Worm (Caenorhabditis elegans) whole organism, young adult: ENCODE data around the gene C33G3.5.

Experiments
- B0035.1 ChIP-seq: sonication (generic microtip); optimal IDR thresholded peaks from 2 replicates; lab custom pipeline; 2016; ENCODE audit warnings: missing genetic modification characterization, mild to moderate bottlenecking, missing compliant biosample characterization, missing genotype, missing genetic modification reagents
- B0261.1 ChIP-seq: sonication (generic microtip); optimal IDR thresholded peaks from 2 replicates; lab custom pipeline; 2016; ENCODE audit warnings: mild to moderate bottlenecking, missing genetic modification characterization, moderate library complexity, missing compliant biosample characterization
- B0336.3 ChIP-seq: fragments of 200-800 bp; sonication (Bioruptor generic); IDR thresholded peaks from 2 replicates; pipeline ENCODE4 v1.3.6; 2022; ENCODE audit warnings: missing genetic modification characterization, missing compliant biosample characterization
- C17E4.6 ChIP-seq: fragments of 200-800 bp; sonication (Bioruptor generic); IDR thresholded peaks from 2 replicates; pipeline ENCODE4 v1.3.6; 2022; ENCODE audit warnings: missing genetic modification reagents, missing genetic modification characterization, missing compliant biosample characterization
- D2030.7 ChIP-seq: fragments of 200-800 bp; sonication (Bioruptor generic); IDR thresholded peaks from 2 replicates; pipeline ENCODE4 v1.3.6; 2022; ENCODE audit warnings: missing genetic modification reagents, missing genetic modification characterization, missing compliant biosample characterization
- F23B12.7 ChIP-seq: sonication (generic microtip); optimal IDR thresholded peaks from 2 replicates; lab custom pipeline; 2017; ENCODE audit warnings: missing genetic modification characterization, mild to moderate bottlenecking, missing compliant biosample characterization, antibody characterized with exemption, moderate library complexity; ENCODE audit not compliant: insufficient read depth
- F33H1.4 ChIP-seq: fragments of 200-800 bp; sonication (Bioruptor generic); IDR thresholded peaks from 2 replicates; pipeline ENCODE4 v1.3.6; 2022; ENCODE audit warnings: missing genetic modification reagents, missing genetic modification characterization, missing compliant biosample characterization
- F55B11.4 ChIP-seq: sonication (generic microtip); optimal IDR thresholded peaks from 2 replicates; lab custom pipeline; 2016; ENCODE audit warnings: missing compliant biosample characterization, missing genetic modification characterization, borderline replicate concordance; ENCODE audit not compliant: insufficient read depth
- F57A8.1 ChIP-seq: fragments of 200-800 bp; sonication (Bioruptor generic); optimal IDR thresholded peaks from 2 replicates; lab custom pipeline; 2018; ENCODE audit warnings: mild to moderate bottlenecking, missing genetic modification characterization, moderate library complexity, missing compliant biosample characterization
- K11D2.4 ChIP-seq: fragments of 200-800 bp; sonication (Bioruptor generic); IDR thresholded peaks from 2 replicates; pipeline ENCODE4 v1.3.6; 2022; ENCODE audit warnings: missing genetic modification reagents, missing genetic modification characterization, missing compliant biosample characterization
- T26A5.8 ChIP-seq: sonication (generic microtip); optimal IDR thresholded peaks from 2 replicates; lab custom pipeline; 2016; ENCODE audit warnings: missing genetic modification characterization, missing compliant biosample characterization
- Y67H2A.10 ChIP-seq: fragments of 200-800 bp; sonication (Bioruptor generic); conservative IDR thresholded peaks from 2 replicates; pipeline ENCODE4 v1.3.6; 2022; ENCODE audit warnings: missing genetic modification reagents, missing genetic modification characterization, missing compliant biosample characterization
- ZK185.1 ChIP-seq: sonication (generic microtip); optimal IDR thresholded peaks from 2 replicates; lab custom pipeline; 2016; ENCODE audit warnings: mild to moderate bottlenecking, missing genetic modification characterization, missing compliant biosample characterization; ENCODE audit not compliant: poor library complexity, severe bottlenecking
- attf-3 ChIP-seq: fragments of 200-800 bp; sonication (Bioruptor generic); conservative IDR thresholded peaks from 2 replicates; pipeline ENCODE4 v1.3.6; 2022; ENCODE audit warnings: missing genetic modification reagents, missing genetic modification characterization, missing compliant biosample characterization
- ccch-3 ChIP-seq: fragments of 200-800 bp; sonication (Bioruptor generic); optimal IDR thresholded peaks from 2 replicates; lab custom pipeline; 2018; ENCODE audit warnings: mild to moderate bottlenecking, missing genetic modification characterization, missing compliant biosample characterization
- cebp-2 ChIP-seq: fragments of 200-800 bp; sonication (Bioruptor generic); IDR thresholded peaks from 2 replicates; pipeline ENCODE4 v1.3.6; 2022; ENCODE audit warnings: missing genetic modification characterization, missing compliant biosample characterization
- ceh-27 ChIP-seq: fragments of 200-800 bp; sonication (Bioruptor generic); optimal IDR thresholded peaks from 2 replicates; lab custom pipeline; 2018; ENCODE audit warnings: mild to moderate bottlenecking, missing genetic modification characterization, moderate library complexity, missing compliant biosample characterization
- ceh-40 ChIP-seq: fragments of 200-800 bp; sonication (Bioruptor generic); IDR thresholded peaks from 2 replicates; pipeline ENCODE4 v1.3.6; 2022; ENCODE audit warnings: missing genetic modification characterization, missing compliant biosample characterization
- ceh-58 ChIP-seq: fragments of 200-800 bp; sonication (Bioruptor generic); IDR thresholded peaks from 2 replicates; pipeline ENCODE4 v1.3.6; 2022; ENCODE audit warnings: missing genetic modification characterization, missing compliant biosample characterization
- dpl-1 ChIP-seq: fragments of 150-350 bp; optimal IDR thresholded peaks from 2 replicates; lab custom pipeline; 2014; ENCODE audit warnings: missing biosample characterization, missing genetic modification reagents, missing genetic modification characterization
- egl-18 ChIP-seq: fragments of 200-800 bp; sonication (Bioruptor generic); IDR thresholded peaks from 2 replicates; pipeline ENCODE4 v1.3.6; 2022; ENCODE audit warnings: missing genetic modification reagents, missing genetic modification characterization, missing compliant biosample characterization
- egl-44 ChIP-seq: fragments of 200-800 bp; sonication (Bioruptor generic); IDR thresholded peaks from 2 replicates; pipeline ENCODE4 v1.3.6; 2022; ENCODE audit warnings: missing genetic modification reagents, missing genetic modification characterization, missing compliant biosample characterization
- ets-4 ChIP-seq: fragments of 200-800 bp; sonication (Bioruptor generic); optimal IDR thresholded peaks from 2 replicates; lab custom pipeline; 2018; ENCODE audit warnings: mild to moderate bottlenecking, missing genetic modification characterization, missing compliant biosample characterization
- hlh-12 ChIP-seq: sonication (generic microtip); optimal IDR thresholded peaks from 2 replicates; lab custom pipeline; 2016; ENCODE audit warnings: missing genetic modification characterization, missing compliant biosample characterization
- hrde-1 ChIP-seq: sonication (generic microtip); optimal IDR thresholded peaks from 2 replicates; lab custom pipeline; 2016; ENCODE audit warnings: missing genetic modification characterization, mild to moderate bottlenecking, missing compliant biosample characterization, moderate library complexity, missing genotype, missing genetic modification reagents, borderline replicate concordance
- hsf-1 ChIP-seq: fragments of 200-800 bp; sonication (Bioruptor generic); IDR thresholded peaks from 2 replicates; pipeline ENCODE4 v1.3.6; 2022; ENCODE audit warnings: missing genetic modification reagents, missing genetic modification characterization, missing compliant biosample characterization
- lin-26 ChIP-seq: fragments of 200-800 bp; sonication (Bioruptor generic); IDR thresholded peaks from 2 replicates; pipeline ENCODE4 v1.3.6; 2022; ENCODE audit warnings: missing genetic modification reagents, missing genetic modification characterization, missing compliant biosample characterization
- lir-1 ChIP-seq: fragments of 200-800 bp; sonication (Bioruptor generic); conservative IDR thresholded peaks from 2 replicates; pipeline ENCODE4 v1.3.6; 2022; ENCODE audit warnings: missing genetic modification reagents, missing genetic modification characterization, missing compliant biosample characterization
- lsy-27 ChIP-seq: sonication (generic microtip); optimal IDR thresholded peaks from 2 replicates; lab custom pipeline; 2017; ENCODE audit warnings: missing genetic modification characterization, mild to moderate bottlenecking, missing compliant biosample characterization, antibody characterized with exemption, missing genotype, borderline replicate concordance; ENCODE audit not compliant: insufficient read depth
- madf-3 ChIP-seq: fragments of 200-800 bp; sonication (Bioruptor generic); IDR thresholded peaks from 2 replicates; pipeline ENCODE4 v1.3.6; 2022; ENCODE audit warnings: missing genetic modification reagents, missing genetic modification characterization, missing compliant biosample characterization
- madf-6 ChIP-seq: fragments of 200-800 bp; sonication (Bioruptor generic); IDR thresholded peaks from 2 replicates; pipeline ENCODE4 v1.3.6; 2022; ENCODE audit warnings: missing genetic modification reagents, missing genetic modification characterization, missing compliant biosample characterization
- madf-8 ChIP-seq: fragments of 200-800 bp; sonication (Bioruptor generic); conservative IDR thresholded peaks from 2 replicates; pipeline ENCODE4 v1.3.6; 2022; ENCODE audit warnings: missing genetic modification reagents, missing genetic modification characterization, missing compliant biosample characterization
- mes-4 ChIP-seq: sonication (generic microtip); optimal IDR thresholded peaks from 2 replicates; lab custom pipeline; 2016; ENCODE audit warnings: missing genotype, missing genetic modification characterization, missing compliant biosample characterization
- mxl-1 ChIP-seq: sonication (generic microtip); optimal IDR thresholded peaks from 2 replicates; lab custom pipeline; 2016; ENCODE audit warnings: missing genetic modification characterization, missing compliant biosample characterization
- nfya-1 ChIP-seq: sonication (generic microtip); optimal IDR thresholded peaks from 2 replicates; lab custom pipeline; 2017; ENCODE audit warnings: antibody characterized with exemption, missing compliant biosample characterization, missing genetic modification characterization, borderline replicate concordance; ENCODE audit not compliant: insufficient read depth
- nfya-2 ChIP-seq: fragments of 200-800 bp; sonication (Bioruptor generic); IDR thresholded peaks from 2 replicates; pipeline ENCODE4 v1.3.6; 2022; ENCODE audit warnings: missing genetic modification reagents, missing genetic modification characterization, missing compliant biosample characterization
- nhr-179 ChIP-seq: sonication (generic microtip); optimal IDR thresholded peaks from 2 replicates; lab custom pipeline; 2016; ENCODE audit warnings: mild to moderate bottlenecking, missing genetic modification characterization, missing compliant biosample characterization
- nhr-90 ChIP-seq: sonication (generic microtip); optimal IDR thresholded peaks from 2 replicates; lab custom pipeline; 2016; ENCODE audit warnings: missing genotype, mild to moderate bottlenecking, missing genetic modification characterization, missing compliant biosample characterization
- pbrm-1 ChIP-seq: fragments of 200-800 bp; sonication (Bioruptor generic); IDR thresholded peaks from 2 replicates; pipeline ENCODE4 v1.3.6; 2022; ENCODE audit warnings: missing genetic modification reagents, missing genetic modification characterization, missing compliant biosample characterization
- repo-1 ChIP-seq: sonication (generic microtip); optimal IDR thresholded peaks from 2 replicates; lab custom pipeline; 2017; ENCODE audit warnings: mild to moderate bottlenecking, missing genetic modification characterization, missing compliant biosample characterization
- sdz-38 ChIP-seq: sonication (generic microtip); optimal IDR thresholded peaks from 2 replicates; lab custom pipeline; 2016; ENCODE audit warnings: missing genotype, missing genetic modification characterization, missing compliant biosample characterization
- snpc-1.1 ChIP-seq: sonication (generic microtip); optimal IDR thresholded peaks from 2 replicates; lab custom pipeline; 2017; ENCODE audit warnings: missing genetic modification characterization, mild to moderate bottlenecking, missing compliant biosample characterization, antibody characterized with exemption, moderate library complexity, missing genotype, missing genetic modification reagents; ENCODE audit not compliant: insufficient read depth
- snpc-3.4 ChIP-seq: sonication (generic microtip); optimal IDR thresholded peaks from 2 replicates; lab custom pipeline; 2017; ENCODE audit warnings: missing genetic modification characterization, mild to moderate bottlenecking, missing compliant biosample characterization, antibody characterized with exemption, moderate library complexity, missing genotype, missing genetic modification reagents
- somi-1 ChIP-seq: fragments of 200-800 bp; sonication (Bioruptor generic); optimal IDR thresholded peaks from 2 replicates; lab custom pipeline; 2018; ENCODE audit warnings: mild to moderate bottlenecking, missing genetic modification characterization, missing compliant biosample characterization
- zfh-2 ChIP-seq: fragments of 200-800 bp; sonication (Bioruptor generic); conservative IDR thresholded peaks from 2 replicates; pipeline ENCODE4 v1.3.6; 2022; ENCODE audit warnings: missing genetic modification reagents, missing genetic modification characterization, missing compliant biosample characterization
- zim-3 ChIP-seq: sonication (generic microtip); optimal IDR thresholded peaks from 2 replicates; lab custom pipeline; 2017; ENCODE audit warnings: mild to moderate bottlenecking, missing genetic modification characterization, moderate library complexity, missing compliant biosample characterization
- ztf-6 ChIP-seq: fragments of 200-800 bp; sonication (Bioruptor generic); IDR thresholded peaks from 2 replicates; pipeline ENCODE4 v1.3.6; 2022; ENCODE audit warnings: missing genetic modification reagents, missing genetic modification characterization, missing compliant biosample characterization

The C33G3.5 gene

DNA sequence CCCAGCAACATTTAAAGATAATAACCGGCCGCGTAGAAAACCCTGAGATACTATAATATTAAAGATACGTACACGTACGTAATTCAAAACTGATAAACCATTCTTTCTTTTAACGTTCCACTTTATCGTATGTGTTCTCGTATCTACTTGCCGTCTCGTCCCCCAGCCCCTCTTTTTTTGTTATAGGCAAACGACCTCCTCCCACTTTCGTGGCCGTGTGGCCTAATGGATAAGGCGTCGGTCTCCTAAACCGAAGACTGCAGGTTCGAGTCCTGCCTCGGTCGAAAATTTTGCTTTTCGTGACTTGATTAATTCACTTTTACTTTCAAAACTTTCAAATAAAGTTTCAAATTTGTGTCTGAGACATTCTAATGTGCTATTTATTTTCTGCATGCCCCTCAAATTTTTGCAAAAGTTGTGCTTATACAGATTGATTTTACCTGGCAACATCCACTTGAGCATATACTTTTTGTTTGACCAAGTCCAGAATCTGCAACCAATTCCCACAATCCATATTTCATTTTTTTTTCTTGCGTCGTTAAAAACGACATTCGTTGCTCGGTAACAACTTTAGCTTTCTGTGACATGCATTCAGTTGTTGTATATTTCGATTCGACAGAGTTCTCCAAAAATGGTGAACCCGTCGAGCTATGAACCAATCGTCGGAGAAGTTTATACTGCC lies 37.1 kb upstream of the C33G3.5 start, which contains the start of gene F28H6.7 (continued):
- TF ChIP-seq snpc-1.1 (tag; lab: Kevin White, UChicago): peak; percentile 39
- no peak for TF ChIP-seq ZK185.1 (tag; lab: Kevin White, UChicago)
- TF ChIP-seq ceh-40 (GFP tag; lab: Robert Waterston, UW): 0 out of 2 replicates have a peak, but pooled peaks have one; percentile 73
- no peak for TF ChIP-seq attf-3 (GFP tag; lab: Robert Waterston, UW)
- TF ChIP-seq B0035.1 (tag; lab: Kevin White, UChicago): peak; percentile 49
- TF ChIP-seq ztf-6 (GFP tag; lab: Robert Waterston, UW): no peak
- TF ChIP-seq ccch-3 (GFP tag; lab: Kevin White, UChicago): no peak
- TF ChIP-seq mes-4 (tag; lab: Kevin White, UChicago): no peak
- TF ChIP-seq zim-3 (tag; lab: Kevin White, UChicago): no peak
- TF ChIP-seq D2030.7 (GFP tag; lab: Robert Waterston, UW): no peak; the same call in none of the 2 replicates
- TF ChIP-seq B0261.1 (tag; lab: Kevin White, UChicago): peak; percentile 88
- TF ChIP-seq hsf-1 (GFP tag; lab: Robert Waterston, UW): no peak
- peak; percentile 50 for TF ChIP-seq repo-1 (tag; lab: Kevin White, UChicago)
- TF ChIP-seq ceh-27 (GFP tag; lab: Kevin White, UChicago): peak; percentile 29
- peak; percentile 79 for TF ChIP-seq pbrm-1 (GFP tag; lab: Robert Waterston, UW)
- peak; percentile 68; the same call in 1 of the 2 replicates for TF ChIP-seq madf-3 (GFP tag; lab: Robert Waterston, UW)
- TF ChIP-seq ets-4 (GFP tag; lab: Kevin White, UChicago): no peak
- TF ChIP-seq zfh-2: no peak
- TF ChIP-seq F33H1.4 (GFP tag; lab: Robert Waterston, UW): no peak
- TF ChIP-seq lin-26: peak; percentile 93
- TF ChIP-seq F55B11.4: no peak
- TF ChIP-seq sdz-38 (tag; lab: Kevin White, UChicago): no peak
- peak; percentile 66 for TF ChIP-seq nhr-90 (tag; lab: Kevin White, UChicago)
- no peak for TF ChIP-seq cebp-2 (GFP tag; lab: Robert Waterston, UW)
- TF ChIP-seq egl-18 (GFP tag; lab: Robert Waterston, UW): 0 out of 2 replicates have a peak, but pooled peaks have one; percentile 10
- TF ChIP-seq F57A8.1 (GFP tag; lab: Kevin White, UChicago): no peak
- peak; percentile 70 for TF ChIP-seq F23B12.7 (tag; lab: Kevin White, UChicago)
- no peak for TF ChIP-seq nhr-179 (tag; lab: Kevin White, UChicago)
- TF ChIP-seq egl-44 (GFP tag; lab: Robert Waterston, UW): 0 out of 2 replicates have a peak, but pooled peaks have one; percentile 57
- peak; percentile 62 for TF ChIP-seq lsy-27 (tag; lab: Kevin White, UChicago)
- no peak for TF ChIP-seq madf-8 (GFP tag; lab: Robert Waterston, UW)
- TF ChIP-seq ceh-58 (GFP tag; lab: Robert Waterston, UW): no peak
- no peak for TF ChIP-seq nfya-2 (GFP tag; lab: Robert Waterston, UW)
- no peak for TF ChIP-seq Y67H2A.10
- TF ChIP-seq T26A5.8: no peak
- TF ChIP-seq hlh-12 (tag; lab: Kevin White, UChicago): peak; percentile 49
- no peak for TF ChIP-seq lir-1
- no peak for TF ChIP-seq K11D2.4 (GFP tag; lab: Robert Waterston, UW)
- TF ChIP-seq nfya-1 (tag; lab: Kevin White, UChicago): no peak
- TF ChIP-seq C17E4.6 (GFP tag; lab: Robert Waterston, UW): no peak
- TF ChIP-seq dpl-1 (GFP tag; lab: Kevin White, UChicago): no peak
- peak; percentile 8 for TF ChIP-seq hrde-1 (tag; lab: Kevin White, UChicago)
- TF ChIP-seq madf-6 (GFP tag; lab: Robert Waterston, UW): peak; percentile 46; the same call in 1 of the 2 replicates
- no peak for TF ChIP-seq B0336.3 (GFP tag; lab: Robert Waterston, UW)
- peak; percentile 58 for TF ChIP-seq mxl-1 (tag; lab: Kevin White, UChicago)
- TF ChIP-seq snpc-3.4 (tag; lab: Kevin White, UChicago): no peak
- TF ChIP-seq somi-1: peak; percentile 31
